Worm (Caenorhabditis elegans) whole organism, early embryonic: ENCODE results near the gene K10C2.14.

ENCODE experiments used
- ama-1 ChIP-seq: fragments of 150-350 bp; optimal IDR thresholded peaks from 2 replicates; lab custom pipeline; 2014
- hmbx-1 ChIP-seq: sonication (generic microtip); optimal IDR thresholded peaks from 2 replicates; lab custom pipeline; 2016; ENCODE audit warnings: mild to moderate bottlenecking, missing genetic modification characterization, missing compliant biosample characterization
- pes-1 ChIP-seq: fragments of 200-800 bp; sonication (Bioruptor generic); IDR thresholded peaks from 2 replicates; pipeline ENCODE4 v1.3.6; 2022; ENCODE audit warnings: missing genetic modification reagents, missing genetic modification characterization, missing compliant biosample characterization
- sea-1 ChIP-seq: fragments of 200-800 bp; sonication (Bioruptor generic); conservative IDR thresholded peaks from 2 replicates; pipeline ENCODE4 v1.3.6; 2022; ENCODE audit warnings: missing genetic modification characterization, missing compliant biosample characterization

- TF ChIP-seq pes-1 (GFP tag; lab: Robert Waterston, UW) (no peak), sea-1 (GFP tag; lab: Robert Waterston, UW) (no peak), ama-1 (lab: Kevin White, UChicago) (no peak), hmbx-1 (no peak)
Measured at ce11 chrX:6448866-6449400, 8.6 kb upstream of the K10C2.14 start, which contains the start of gene fah-1.
